Worm (Caenorhabditis elegans) whole organism, L4/young adult: ENCODE measurements around the gene sek-1.

ENCODE experiments used
- W03F9.2 ChIP-seq: fragments of 150-350 bp; optimal IDR thresholded peaks from 2 replicates; lab custom pipeline; 2014; ENCODE audit warnings: missing biosample characterization, missing genetic modification characterization
- dao-5 ChIP-seq: sonication (generic microtip); optimal IDR thresholded peaks from 2 replicates; lab custom pipeline; 2016; ENCODE audit warnings: missing genotype, missing genetic modification characterization, moderate library complexity, missing compliant biosample characterization
- him-1 ChIP-seq: sonication (generic microtip); optimal IDR thresholded peaks from 2 replicates; lab custom pipeline; 2016; ENCODE audit warnings: missing genotype, missing genetic modification reagents, missing genetic modification characterization, missing compliant biosample characterization

- TF ChIP-seq him-1 (tag; lab: Kevin White, UChicago) (no peak), dao-5 (tag; lab: Kevin White, UChicago) (no peak), W03F9.2 (no peak)
Observed at ce11 chrX:7815230-7815629, 1.3 kb upstream of the sek-1 start.
